Worm (Caenorhabditis elegans): ENCODE results near the gene asps-1.

asps-1 gene

ce11 chrV:10320101-10320761, 3.0 kb upstream of the asps-1 start, which contains the start of the genes gna-1 and B0024.13:
Gene gna-1 (minus strand): TSS chrV:10320151.
Gene B0024.13 (plus strand): TSS chrV:10320711.
- peak; percentile 2 for TF ChIP-seq lim-6 (tag; optimal IDR thresholded peaks at IDR 0.05)
- TF ChIP-seq ceh-2 (tag; optimal IDR thresholded peaks at IDR 0.05), result peak; percentile 76
- no peak for TF ChIP-seq syd-9 (tag; optimal IDR thresholded peaks at IDR 0.05)
- TF ChIP-seq ets-4 (tag; optimal IDR thresholded peaks at IDR 0.05), result peak; percentile 22
- TF ChIP-seq unc-86 (tag; optimal IDR thresholded peaks at IDR 0.05), result no peak
- TF ChIP-seq T23F11.4 (GFP tag; optimal IDR thresholded peaks at IDR 0.05), result no peak
- TF ChIP-seq ceh-31 (tag; optimal IDR thresholded peaks at IDR 0.05), result peak; percentile 89
- peak; percentile 60 for TF ChIP-seq tbx-7 (tag; optimal IDR thresholded peaks at IDR 0.05)
- no peak for TF ChIP-seq fkh-10 (GFP tag; optimal IDR thresholded peaks at IDR 0.05)
- peak; percentile 63 for TF ChIP-seq tbx-2 (tag; optimal IDR thresholded peaks at IDR 0.05)
- TF ChIP-seq nfya-1 (tag; optimal IDR thresholded peaks at IDR 0.05), result no peak
- no peak for TF ChIP-seq K02D7.2 (tag; optimal IDR thresholded peaks at IDR 0.05)
- peak; percentile 66 for TF ChIP-seq zip-5 (tag; optimal IDR thresholded peaks at IDR 0.05)
- TF ChIP-seq unc-42 (tag; optimal IDR thresholded peaks at IDR 0.05), result peak; percentile 54
- no peak for TF ChIP-seq che-1 (tag; optimal IDR thresholded peaks at IDR 0.05)
- no peak for TF ChIP-seq rnt-1 (tag; optimal IDR thresholded peaks at IDR 0.05)
- TF ChIP-seq C08G9.2 (tag; optimal IDR thresholded peaks at IDR 0.05), result peak; percentile 82

DNA sequence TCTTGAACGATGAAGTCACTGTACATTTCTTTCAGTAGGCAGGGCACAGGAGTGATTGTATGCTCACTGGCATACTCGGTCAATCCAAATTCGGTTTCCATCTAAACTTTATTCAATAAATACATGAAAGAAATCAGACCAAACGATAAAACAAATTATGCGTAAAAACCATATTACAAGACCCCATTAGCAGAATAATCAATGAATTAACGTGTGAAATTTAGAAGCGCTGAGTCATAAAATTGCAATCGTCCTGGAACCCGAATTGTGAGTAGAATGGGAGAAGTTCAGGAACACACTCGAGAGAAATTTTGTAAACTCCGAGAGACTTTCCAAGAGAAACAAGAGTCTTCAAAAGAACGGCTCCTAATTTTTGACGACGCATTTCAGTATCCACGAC, 2.2 kb upstream of the asps-1 start, which contains the start of gene B0024.11:
Gene B0024.11, minus strand, starts transcription at position 101 of the 400 bp plus-strand sequence.
- TF ChIP-seq ceh-31 (tag; optimal IDR thresholded peaks at IDR 0.05), result no peak
- TF ChIP-seq odd-2 (tag; optimal IDR thresholded peaks at IDR 0.05), result no peak

DNA sequence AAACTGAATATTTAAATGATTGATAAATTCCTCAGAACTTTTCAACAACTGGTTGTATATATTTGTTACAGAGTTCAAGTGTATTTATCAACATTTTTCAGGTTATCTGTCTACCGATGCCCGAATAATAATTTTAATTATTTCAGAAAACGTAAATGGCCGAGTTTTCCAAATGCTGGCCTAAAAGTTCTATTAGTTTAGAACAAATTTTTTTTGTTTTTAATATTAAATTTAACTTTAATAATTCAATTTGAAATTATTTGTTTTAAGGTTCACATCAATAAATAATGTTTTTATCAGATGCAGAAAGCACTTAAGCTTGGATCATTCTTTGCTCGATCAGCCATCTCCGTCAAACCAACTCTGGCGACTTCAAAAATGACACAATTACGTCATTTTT, 2.8 kb downstream of the asps-1 start, which contains the start of gene trx-2:
Gene trx-2, plus strand, starts transcription at position 301 of the 400 bp plus-strand sequence.
- TF ChIP-seq ceh-19 (GFP tag; optimal IDR thresholded peaks at IDR 0.05) (no peak), ceh-45 (GFP tag; IDR thresholded peaks at IDR 0.05) (no peak), pax-1 (tag; optimal IDR thresholded peaks at IDR 0.05) (no peak), dmd-4 (tag; optimal IDR thresholded peaks at IDR 0.05; ENCODE audit: borderline replicate concordance) (no peak), unc-42 (tag; optimal IDR thresholded peaks at IDR 0.05) (no peak), ets-4 (tag; optimal IDR thresholded peaks at IDR 0.05) (no peak), C38D4.7 (GFP tag; optimal IDR thresholded peaks at IDR 0.05) (no peak), tbx-2 (tag; optimal IDR thresholded peaks at IDR 0.05) (no peak), ztf-16 (tag; optimal IDR thresholded peaks at IDR 0.05) (no peak)

DNA sequence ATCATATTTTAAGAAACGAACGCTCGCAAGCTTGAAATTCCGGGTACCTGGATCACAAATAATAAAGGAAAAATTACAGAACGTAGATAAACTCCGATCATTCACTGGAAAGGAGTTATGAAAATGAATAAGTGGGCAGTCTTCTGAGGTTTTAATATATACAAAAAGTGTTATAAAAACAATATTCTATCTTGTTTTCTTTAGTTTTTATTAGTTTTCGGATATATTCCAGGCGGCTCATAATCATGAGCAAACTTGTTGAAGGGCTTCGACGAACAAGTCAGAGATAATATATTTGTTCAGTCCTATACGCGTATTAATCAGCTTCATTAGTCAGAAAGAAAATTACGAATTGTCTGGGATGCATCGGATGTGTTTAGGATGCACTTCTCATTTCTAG, 3.2 kb downstream of the asps-1 start, which contains the start of gene gcy-6:
Gene gcy-6, minus strand, starts transcription at position 101 of the 400 bp plus-strand sequence.
- TF ChIP-seq ceh-19 (GFP tag; optimal IDR thresholded peaks at IDR 0.05) (no peak), T23F11.4 (GFP tag; optimal IDR thresholded peaks at IDR 0.05) (no peak), pqm-1 (tag; optimal IDR thresholded peaks at IDR 0.05) (no peak), ets-4 (tag; optimal IDR thresholded peaks at IDR 0.05) (no peak), ceh-18 (tag; optimal IDR thresholded peaks at IDR 0.05) (no peak), zip-5 (tag; optimal IDR thresholded peaks at IDR 0.05) (no peak)

- TF ChIP-seq elt-2 (tag; optimal IDR thresholded peaks at IDR 0.05) (no peak), ceh-14 (tag; optimal IDR thresholded peaks at IDR 0.05) (no peak), hlh-30 (tag; optimal IDR thresholded peaks at IDR 0.05; ENCODE audit: insufficient read depth) (no peak), odd-2 (tag; optimal IDR thresholded peaks at IDR 0.05) (no peak), F13H6.1 (tag; optimal IDR thresholded peaks at IDR 0.05) (no peak), fax-1 (tag; optimal IDR thresholded peaks at IDR 0.05) (no peak), pat-9 (tag; optimal IDR thresholded peaks at IDR 0.05) (no peak), sox-2 (GFP tag; IDR thresholded peaks at IDR 0.05) (no peak), ceh-24 (tag; optimal IDR thresholded peaks at IDR 0.05) (no peak), elt-4 (tag; optimal IDR thresholded peaks at IDR 0.05) (no peak), ceh-34 (tag; optimal IDR thresholded peaks at IDR 0.05) (no peak), hlh-13 (GFP tag; optimal IDR thresholded peaks at IDR 0.05) (no peak), sdc-2 (tag; optimal IDR thresholded peaks at IDR 0.05) (no peak), lin-11 (tag; optimal IDR thresholded peaks at IDR 0.05) (no peak), che-1 (tag; optimal IDR thresholded peaks at IDR 0.05) (no peak), ets-4 (tag; optimal IDR thresholded peaks at IDR 0.05) (no peak), pax-1 (tag; optimal IDR thresholded peaks at IDR 0.05) (no peak), eyg-1 (tag; optimal IDR thresholded peaks at IDR 0.05) (no peak), syd-9 (tag; optimal IDR thresholded peaks at IDR 0.05) (no peak)
Observed at ce11 chrV:10307283-10307682, 9.9 kb downstream of the asps-1 start, which contains the start of gene che-12. Gene che-12 (minus strand): TSS chrV:10307383.
